Worm (Caenorhabditis elegans) whole organism, young adult: ENCODE data around the gene C17H12.12.

Source experiments
- B0336.3 ChIP-seq: fragments of 200-800 bp; sonication (Bioruptor generic); IDR thresholded peaks from 2 replicates; pipeline ENCODE4 v1.3.6; 2022; ENCODE audit warnings: missing genetic modification characterization, missing compliant biosample characterization
- Y95B8A.8 ChIP-seq: fragments of 200-800 bp; sonication (Bioruptor generic); IDR thresholded peaks from 2 replicates; pipeline ENCODE4 v1.3.6; 2022; ENCODE audit warnings: missing genetic modification reagents, missing genetic modification characterization, missing compliant biosample characterization
- akir-1 ChIP-seq: fragments of 200-800 bp; sonication (Bioruptor generic); optimal IDR thresholded peaks from 2 replicates; lab custom pipeline; 2018; ENCODE audit warnings: mild to moderate bottlenecking, missing genetic modification characterization, moderate library complexity, missing compliant biosample characterization
- ceh-58 ChIP-seq: fragments of 200-800 bp; sonication (Bioruptor generic); IDR thresholded peaks from 2 replicates; pipeline ENCODE4 v1.3.6; 2022; ENCODE audit warnings: missing genetic modification characterization, missing compliant biosample characterization
- die-1 ChIP-seq: sonication (generic microtip); optimal IDR thresholded peaks from 2 replicates; lab custom pipeline; 2016; ENCODE audit warnings: missing genotype, mild to moderate bottlenecking, missing genetic modification characterization, missing compliant biosample characterization
- hmg-20 ChIP-seq: fragments of 200-800 bp; sonication (Bioruptor generic); IDR thresholded peaks from 2 replicates; pipeline ENCODE4 v1.3.6; 2022; ENCODE audit warnings: missing genetic modification reagents, missing genetic modification characterization, missing compliant biosample characterization
- lag-1 ChIP-seq: fragments of 200-800 bp; sonication (Bioruptor generic); IDR thresholded peaks from 2 replicates; pipeline ENCODE4 v1.3.6; 2022; ENCODE audit warnings: missing genetic modification reagents, missing genetic modification characterization, missing compliant biosample characterization
- lsy-27 ChIP-seq: sonication (generic microtip); optimal IDR thresholded peaks from 2 replicates; lab custom pipeline; 2017; ENCODE audit warnings: missing genetic modification characterization, mild to moderate bottlenecking, missing compliant biosample characterization, antibody characterized with exemption, missing genotype, borderline replicate concordance; ENCODE audit not compliant: insufficient read depth
- madf-10 ChIP-seq: sonication (generic microtip); optimal IDR thresholded peaks from 2 replicates; lab custom pipeline; 2016; ENCODE audit warnings: mild to moderate bottlenecking, missing genetic modification characterization, missing compliant biosample characterization
- snpc-1.3 ChIP-seq: sonication (generic microtip); optimal IDR thresholded peaks from 2 replicates; lab custom pipeline; 2017; ENCODE audit warnings: missing genetic modification characterization, mild to moderate bottlenecking, missing compliant biosample characterization, antibody characterized with exemption, moderate library complexity, missing genotype, missing genetic modification reagents; ENCODE audit not compliant: insufficient read depth
- ztf-28 ChIP-seq: fragments of 200-800 bp; sonication (Bioruptor generic); IDR thresholded peaks from 2 replicates; pipeline ENCODE4 v1.3.6; 2022; ENCODE audit warnings: missing genetic modification reagents, missing genetic modification characterization, missing compliant biosample characterization

- no peak for TF ChIP-seq Y95B8A.8 (GFP tag; lab: Robert Waterston, UW)
- no peak for TF ChIP-seq lag-1 (GFP tag; lab: Robert Waterston, UW)
- TF ChIP-seq B0336.3 = no peak
- TF ChIP-seq ztf-28 (GFP tag; lab: Robert Waterston, UW) = no peak
- TF ChIP-seq hmg-20 (GFP tag; lab: Robert Waterston, UW) = no peak
- TF ChIP-seq die-1 (tag; lab: Kevin White, UChicago) = no peak
- TF ChIP-seq akir-1 = no peak
- no peak for TF ChIP-seq ceh-58 (GFP tag; lab: Robert Waterston, UW)
- no peak for TF ChIP-seq lsy-27
- no peak for TF ChIP-seq madf-10 (tag; lab: Kevin White, UChicago)
- TF ChIP-seq snpc-1.3 (tag; lab: Kevin White, UChicago) = no peak
These were observed 48.1 kb upstream of the C17H12.12 start for ce11 chrIV:6747652-6748051.
